Worm (Caenorhabditis elegans): Measurements from ENCODE around the gene hrg-9.

ce11 chrV:12921680-12922079, 41.5 kb downstream of the hrg-9 start:
- TF ChIP-seq B0310.2 (tag; optimal IDR thresholded peaks at IDR 0.05), result no peak
- TF ChIP-seq ama-1 (optimal IDR thresholded peaks at IDR 0.05), result no peak
- no peak for TF ChIP-seq ets-7 (tag; optimal IDR thresholded peaks at IDR 0.05)
- no peak for TF ChIP-seq tra-4 (tag; optimal IDR thresholded peaks at IDR 0.05)
- TF ChIP-seq ceh-36 (tag; optimal IDR thresholded peaks at IDR 0.05), result no peak
- no peak for TF ChIP-seq pes-1 (GFP tag; IDR thresholded peaks at IDR 0.05)
- TF ChIP-seq flt-1 (GFP tag; IDR thresholded peaks at IDR 0.05), result no peak
- no peak for TF ChIP-seq hmg-4 (GFP tag; optimal IDR thresholded peaks at IDR 0.05)
- TF ChIP-seq tbx-11 (GFP tag; IDR thresholded peaks at IDR 0.05), result no peak
- TF ChIP-seq scrt-1 (GFP tag; IDR thresholded peaks at IDR 0.05), result no peak
- TF ChIP-seq F13C5.2 (tag; optimal IDR thresholded peaks at IDR 0.05), result no peak
- TF ChIP-seq ceh-13 (GFP tag; optimal IDR thresholded peaks at IDR 0.05), result no peak

All from whole organism, early embryonic.